In genomic region chrX:15395723-15396122, ce11 we compare ENCODE assay signal across 7 worm cellular contexts.
TF ChIP-seq lines count a peak whose summit lies in the region.

No protein-coding gene starts in this region.

TF ChIP-seq in whole organism, L1 larva, 84 proteins besides CTCF, POLR2A, EP300 and RAD21 (continues in another document):
- TF ChIP-seq nhr-28 (tag; optimal IDR thresholded peaks at IDR 0.05; lab: Kevin White, UChicago) (no peak), mdl-1 (tag; optimal IDR thresholded peaks at IDR 0.05; lab: Kevin White, UChicago) (no peak), egl-27 (tag; optimal IDR thresholded peaks at IDR 0.05; lab: Kevin White, UChicago) (no peak), nhr-20 (tag; optimal IDR thresholded peaks at IDR 0.05; lab: Kevin White, UChicago) (peak; percentile 7), tbx-2 (tag; optimal IDR thresholded peaks at IDR 0.05; lab: Kevin White, UChicago) (peak; percentile 4), zag-1 (tag; optimal IDR thresholded peaks at IDR 0.05; lab: Kevin White, UChicago) (peak; percentile 8), sox-4 (tag; optimal IDR thresholded peaks at IDR 0.05; lab: Kevin White, UChicago) (no peak), nhr-71 (tag; optimal IDR thresholded peaks at IDR 0.05; lab: Kevin White, UChicago) (peak; percentile 54), fkh-8 (tag; optimal IDR thresholded peaks at IDR 0.05; lab: Kevin White, UChicago) (no peak), hpl-2 (GFP tag; optimal IDR thresholded peaks at IDR 0.05; lab: Kevin White, UChicago) (no peak), ceh-82 (tag; optimal IDR thresholded peaks at IDR 0.05; lab: Kevin White, UChicago) (peak in 1 of 3 experiments; percentile 18), swsn-7 (tag; optimal IDR thresholded peaks at IDR 0.05; lab: Kevin White, UChicago) (peak; percentile 31), isw-1 (GFP tag; IDR thresholded peaks at IDR 0.05; lab: Robert Waterston, UW) (peak; percentile 16; the same call in 1 of the 2 replicates)

TF ChIP-seq in whole organism, L2 larva, 48 proteins besides CTCF, POLR2A, EP300 and RAD21 (continues in another document):
- TF ChIP-seq F13H6.1 (tag; optimal IDR thresholded peaks at IDR 0.05; lab: Kevin White, UChicago) (peak; percentile 54), peb-1 (tag; optimal IDR thresholded peaks at IDR 0.05; lab: Kevin White, UChicago) (no peak), sma-9 (GFP tag; optimal IDR thresholded peaks at IDR 0.05; lab: Kevin White, UChicago) (peak; percentile 57), sma-9 (tag; optimal IDR thresholded peaks at IDR 0.05; lab: Kevin White, UChicago) (no peak), unc-39 (tag; optimal IDR thresholded peaks at IDR 0.05; lab: Kevin White, UChicago) (no peak), ama-1 (optimal IDR thresholded peaks at IDR 0.05; lab: Kevin White, UChicago) (no peak), zag-1 (tag; optimal IDR thresholded peaks at IDR 0.05; lab: Kevin White, UChicago) (peak; percentile 48), unc-55 (GFP tag; optimal IDR thresholded peaks at IDR 0.05; lab: Kevin White, UChicago) (no peak), sma-3 (GFP tag; optimal IDR thresholded peaks at IDR 0.05; lab: Kevin White, UChicago) (no peak), skn-1 (tag; optimal IDR thresholded peaks at IDR 0.05; lab: Kevin White, UChicago) (no peak), sem-4 (tag; optimal IDR thresholded peaks at IDR 0.05; lab: Kevin White, UChicago) (peak; percentile 15), nhr-237 (tag; optimal IDR thresholded peaks at IDR 0.05; lab: Kevin White, UChicago) (no peak), nhr-23 (tag; optimal IDR thresholded peaks at IDR 0.05; lab: Kevin White, UChicago) (no peak), fos-1 (tag; optimal IDR thresholded peaks at IDR 0.05; lab: Kevin White, UChicago) (no peak)

TF ChIP-seq in whole organism, L3 larva, 47 proteins besides CTCF, POLR2A, EP300 and RAD21:
- TF ChIP-seq nfya-1 (tag; optimal IDR thresholded peaks at IDR 0.05; lab: Kevin White, UChicago; ENCODE audit: insufficient read depth) (peak; percentile 26), fkh-10 (GFP tag; optimal IDR thresholded peaks at IDR 0.05; lab: Kevin White, UChicago) (peak; percentile 39), sea-2 (GFP tag; optimal IDR thresholded peaks at IDR 0.05; lab: Kevin White, UChicago) (no peak)

TF ChIP-seq in whole organism, L4 larva, 104 proteins besides CTCF, POLR2A, EP300 and RAD21 (continues in another document):
- TF ChIP-seq lin-39 (tag; optimal IDR thresholded peaks at IDR 0.05; lab: Kevin White, UChicago) (no peak), mdt-29 (GFP tag; IDR thresholded peaks at IDR 0.05; lab: Robert Waterston, UW) (no peak), mdl-1 (tag; optimal IDR thresholded peaks at IDR 0.05; lab: Kevin White, UChicago) (no peak), hlh-11 (tag; optimal IDR thresholded peaks at IDR 0.05; lab: Kevin White, UChicago) (peak; percentile 21), zip-11 (GFP tag; IDR thresholded peaks at IDR 0.05; lab: Robert Waterston, UW) (no peak), F44E2.7 (GFP tag; IDR thresholded peaks at IDR 0.05; lab: Robert Waterston, UW) (no peak), set-16 (GFP tag; IDR thresholded peaks at IDR 0.05; lab: Robert Waterston, UW) (0 out of 2 replicates have a peak, but pooled peaks have one; percentile 26), lin-38 (GFP tag; IDR thresholded peaks at IDR 0.05; lab: Robert Waterston, UW) (no peak), lsy-2 (tag; optimal IDR thresholded peaks at IDR 0.05; lab: Kevin White, UChicago) (peak in 1 of 2 experiments; percentile 23), nhr-25 (tag; optimal IDR thresholded peaks at IDR 0.05; lab: Kevin White, UChicago; ENCODE audit: borderline replicate concordance, insufficient read depth) (no peak), Y5F2A.4 (GFP tag; optimal IDR thresholded peaks at IDR 0.05; lab: Kevin White, UChicago) (no peak), unc-62 (GFP tag; optimal IDR thresholded peaks at IDR 0.05 in 1 of 2; lab: Kevin White, UChicago) (peak in 1 of 2 experiments; percentile 40), unc-62 (tag; optimal IDR thresholded peaks at IDR 0.05; lab: Kevin White, UChicago) (no peak), nhr-77 (tag; optimal IDR thresholded peaks at IDR 0.05; lab: Kevin White, UChicago) (no peak), snpc-1.2 (GFP tag; IDR thresholded peaks at IDR 0.05; lab: Robert Waterston, UW) (no peak), hlh-30 (tag; optimal IDR thresholded peaks at IDR 0.05; lab: Kevin White, UChicago; ENCODE audit: insufficient read depth) (no peak)

TF ChIP-seq in whole organism, late embryonic, 69 proteins besides CTCF, POLR2A, EP300 and RAD21:
- TF ChIP-seq gmeb-2 (tag; optimal IDR thresholded peaks at IDR 0.05; lab: Kevin White, UChicago) (no peak), K09A11.1 (tag; optimal IDR thresholded peaks at IDR 0.05; lab: Kevin White, UChicago; ENCODE audit: insufficient read depth) (no peak), fkh-10 (GFP tag; optimal IDR thresholded peaks at IDR 0.05; lab: Kevin White, UChicago) (no peak), ceh-31 (tag; optimal IDR thresholded peaks at IDR 0.05; lab: Kevin White, UChicago) (peak; percentile 49), elt-4 (tag; optimal IDR thresholded peaks at IDR 0.05; lab: Kevin White, UChicago) (no peak), ceh-45 (GFP tag; IDR thresholded peaks at IDR 0.05; lab: Robert Waterston, UW) (no peak), madf-2 (tag; optimal IDR thresholded peaks at IDR 0.05; lab: Kevin White, UChicago) (no peak), nfya-1 (tag; optimal IDR thresholded peaks at IDR 0.05; lab: Kevin White, UChicago) (no peak), nhr-11 (tag; optimal IDR thresholded peaks at IDR 0.05; lab: Kevin White, UChicago) (no peak), ztf-16 (tag; optimal IDR thresholded peaks at IDR 0.05; lab: Kevin White, UChicago) (no peak), unc-42 (tag; optimal IDR thresholded peaks at IDR 0.05; lab: Kevin White, UChicago) (peak; percentile 98), elt-2 (tag; optimal IDR thresholded peaks at IDR 0.05; lab: Kevin White, UChicago) (no peak)

TF ChIP-seq in whole organism, mixed stage, embryonic, 35 proteins besides CTCF, POLR2A, EP300 and RAD21:
- TF ChIP-seq ces-1 (GFP tag; optimal IDR thresholded peaks at IDR 0.05; lab: Kevin White, UChicago) (peak; percentile 90), hlh-1 (tag; optimal IDR thresholded peaks at IDR 0.05; lab: Kevin White, UChicago) (no peak), unc-62 (GFP tag; optimal IDR thresholded peaks at IDR 0.05; lab: Kevin White, UChicago) (no peak), nhr-237 (tag; optimal IDR thresholded peaks at IDR 0.05; lab: Kevin White, UChicago) (no peak)
TF ChIP-seq in whole organism, mixed stage, embryonic: peak in this region for 1.

TF ChIP-seq in whole organism, young adult, 124 proteins besides CTCF, POLR2A, EP300 and RAD21:
- TF ChIP-seq zfh-2 (GFP tag; conservative IDR thresholded peaks at IDR 0.05; lab: Robert Waterston, UW) (peak; percentile 68), K12H6.12 (tag; optimal IDR thresholded peaks at IDR 0.05; lab: Kevin White, UChicago) (peak; percentile 27), somi-1 (GFP tag; optimal IDR thresholded peaks at IDR 0.05; lab: Kevin White, UChicago) (peak; percentile 51), nhr-80 (tag; optimal IDR thresholded peaks at IDR 0.05; lab: Kevin White, UChicago) (no peak), bed-1 (GFP tag; IDR thresholded peaks at IDR 0.05; lab: Robert Waterston, UW) (no peak), lin-40 (tag; optimal IDR thresholded peaks at IDR 0.05; lab: Kevin White, UChicago) (no peak), madf-10 (tag; optimal IDR thresholded peaks at IDR 0.05; lab: Kevin White, UChicago) (no peak), sdz-38 (tag; optimal IDR thresholded peaks at IDR 0.05; lab: Kevin White, UChicago) (peak; percentile 67), B0336.3 (GFP tag; IDR thresholded peaks at IDR 0.05; lab: Robert Waterston, UW) (no peak)
